Fruit fly (Drosophila melanogaster) whole organism, prepupa: ENCODE results near the gene CG34393.

Experiments
- CG11762 ChIP-seq: fragments of 200-800 bp; sonication (Bioruptor generic); optimal IDR thresholded peaks from 3 replicates; lab custom pipeline; 2016; ENCODE audit warnings: missing biosample characterization, missing genetic modification characterization; ENCODE audit not compliant: insufficient read depth
- CG11902 ChIP-seq: fragments of 200-800 bp; sonication (Bioruptor generic); optimal IDR thresholded peaks from 3 replicates; lab custom pipeline; 2016; ENCODE audit warnings: missing biosample characterization, missing genetic modification characterization
- CG15336 ChIP-seq: fragments of 200-800 bp; sonication (Bioruptor generic); IDR thresholded peaks from 2 replicates; pipeline ENCODE4 v1.3.6; 2022; ENCODE audit warnings: missing biosample characterization, missing genetic modification characterization
- CG1621 ChIP-seq: fragments of 200-800 bp; sonication (Bioruptor generic); optimal IDR thresholded peaks from 3 replicates; lab custom pipeline; 2018; ENCODE audit warnings: missing biosample characterization, mild to moderate bottlenecking, missing genetic modification characterization
- CG16779 ChIP-seq: fragments of 200-800 bp; sonication (Bioruptor generic); optimal IDR thresholded peaks from 3 replicates; lab custom pipeline; 2017; ENCODE audit warnings: missing biosample characterization, mild to moderate bottlenecking, missing genetic modification characterization
- CG31627 ChIP-seq: fragments of 200-800 bp; sonication (Bioruptor generic); optimal IDR thresholded peaks from 3 replicates; lab custom pipeline; 2016; ENCODE audit warnings: missing biosample characterization, missing genetic modification characterization
- CG3919 ChIP-seq: fragments of 200-800 bp; sonication (Bioruptor generic); optimal IDR thresholded peaks from 3 replicates; lab custom pipeline; 2016; ENCODE audit warnings: missing biosample characterization, missing genetic modification characterization
- CG4318 ChIP-seq: fragments of 200-800 bp; sonication (Bioruptor generic); optimal IDR thresholded peaks from 3 replicates; lab custom pipeline; 2017; ENCODE audit warnings: missing biosample characterization, mild to moderate bottlenecking, missing genetic modification characterization
- CG6854 ChIP-seq: fragments of 200-800 bp; sonication (Bioruptor generic); optimal IDR thresholded peaks from 2 replicates; lab custom pipeline; 2017; ENCODE audit warnings: missing biosample characterization, mild to moderate bottlenecking, missing genetic modification characterization
- CG7368 ChIP-seq: fragments of 200-800 bp; sonication (Bioruptor generic); optimal IDR thresholded peaks from 3 replicates; lab custom pipeline; 2016; ENCODE audit warnings: missing biosample characterization, missing genetic modification characterization
- CG8119 ChIP-seq: fragments of 200-800 bp; sonication (Bioruptor generic); IDR thresholded peaks from 3 replicates; pipeline ENCODE4 v1.3.6; 2022; ENCODE audit warnings: missing biosample characterization, missing genetic modification characterization
- CG8319 ChIP-seq: fragments of 200-800 bp; sonication (Bioruptor generic); optimal IDR thresholded peaks from 3 replicates; lab custom pipeline; 2016; ENCODE audit warnings: missing biosample characterization, missing genetic modification characterization
- CG8632 ChIP-seq: fragments of 200-800 bp; sonication (Bioruptor generic); optimal IDR thresholded peaks from 3 replicates; lab custom pipeline; 2016; ENCODE audit warnings: missing biosample characterization, missing genetic modification characterization
- Eip93F ChIP-seq: fragments of 200-800 bp; sonication (Bioruptor generic); optimal IDR thresholded peaks from 2 replicates; lab custom pipeline; 2016; ENCODE audit warnings: missing biosample characterization, mild to moderate bottlenecking, missing genetic modification characterization
- Ets21C ChIP-seq: fragments of 200-800 bp; sonication (Bioruptor generic); optimal IDR thresholded peaks from 3 replicates; lab custom pipeline; 2016; ENCODE audit warnings: missing biosample characterization, missing genetic modification characterization
- Gug ChIP-seq: fragments of 200-800 bp; sonication (Bioruptor generic); IDR thresholded peaks from 2 replicates; pipeline ENCODE4 v1.3.6; 2022; ENCODE audit warnings: missing biosample characterization, missing genetic modification characterization
- Hr38 ChIP-seq: sonication (Bioruptor generic); optimal IDR thresholded peaks from 2 replicates; lab custom pipeline; 2016; ENCODE audit warnings: missing biosample characterization, missing genetic modification characterization
- Hr4 ChIP-seq: fragments of 200-800 bp; sonication (Bioruptor generic); optimal IDR thresholded peaks from 3 replicates; lab custom pipeline; 2016; ENCODE audit warnings: missing biosample characterization, missing genetic modification characterization
- Lpt ChIP-seq: fragments of 200-800 bp; sonication (Bioruptor generic); optimal IDR thresholded peaks from 3 replicates; lab custom pipeline; 2016; ENCODE audit warnings: missing biosample characterization, missing genetic modification characterization
- Met ChIP-seq: fragments of 200-800 bp; sonication (Bioruptor generic); optimal IDR thresholded peaks from 3 replicates; lab custom pipeline; 2016; ENCODE audit warnings: missing biosample characterization, missing genetic modification characterization
- OdsH ChIP-seq: fragments of 200-800 bp; sonication (Bioruptor generic); optimal IDR thresholded peaks from 3 replicates; lab custom pipeline; 2016; ENCODE audit warnings: missing biosample characterization, missing genetic modification characterization
- Smox ChIP-seq: fragments of 200-800 bp; sonication (Bioruptor generic); optimal IDR thresholded peaks from 3 replicates; lab custom pipeline; 2016; ENCODE audit warnings: missing biosample characterization, missing genetic modification characterization
- Sox14 ChIP-seq: fragments of 200-800 bp; sonication (Bioruptor generic); optimal IDR thresholded peaks from 3 replicates; lab custom pipeline; 2016; ENCODE audit warnings: missing biosample characterization, missing genetic modification characterization
- Sox15 ChIP-seq: fragments of 200-800 bp; sonication (Bioruptor generic); optimal IDR thresholded peaks from 3 replicates; lab custom pipeline; 2016; ENCODE audit warnings: missing biosample characterization, missing genetic modification characterization
- acj6 ChIP-seq: fragments of 200-800 bp; sonication (Bioruptor generic); optimal IDR thresholded peaks from 3 replicates; lab custom pipeline; 2016; ENCODE audit warnings: missing biosample characterization, missing genetic modification characterization
- dsx ChIP-seq: fragments of 200-800 bp; optimal IDR thresholded peaks from 3 replicates; lab custom pipeline; 2019; ENCODE audit warnings: missing biosample characterization, mild to moderate bottlenecking, missing genetic modification characterization, moderate library complexity; ENCODE audit not compliant: poor library complexity, severe bottlenecking
- eg ChIP-seq: fragments of 200-800 bp; sonication (Bioruptor generic); IDR thresholded peaks from 3 replicates; pipeline ENCODE4 v1.3.6; 2022; ENCODE audit warnings: missing biosample characterization, missing genetic modification characterization
- fd59A ChIP-seq: fragments of 200-800 bp; sonication (Bioruptor generic); optimal IDR thresholded peaks from 2 replicates; lab custom pipeline; 2017; ENCODE audit warnings: missing biosample characterization, mild to moderate bottlenecking, missing genetic modification characterization, missing genetic modification reagents
- fd85E ChIP-seq: fragments of 200-800 bp; sonication (Bioruptor generic); optimal IDR thresholded peaks from 3 replicates; lab custom pipeline; 2016; ENCODE audit warnings: missing biosample characterization, missing genetic modification characterization
- lz ChIP-seq: fragments of 200-800 bp; sonication (Bioruptor generic); optimal IDR thresholded peaks from 3 replicates; lab custom pipeline; 2016; ENCODE audit warnings: missing biosample characterization, missing genetic modification characterization
- svp ChIP-seq: fragments of 200-800 bp; sonication (Bioruptor generic); peaks from one replicate; lab custom pipeline; 2016; ENCODE audit warnings: missing biosample characterization, missing genetic modification characterization
- vri ChIP-seq: fragments of 200-800 bp; sonication (Bioruptor generic); optimal IDR thresholded peaks from 3 replicates; lab custom pipeline; 2016; ENCODE audit warnings: missing biosample characterization, mild to moderate bottlenecking, missing genetic modification characterization

The CG34393 gene

dm6 chr2L:3145897-3146296 is 54.4 kb downstream of the CG34393 start:
- TF ChIP-seq CG6854 (GFP tag; lab: Kevin White, UChicago) (no peak), Ets21C (GFP tag; lab: Kevin White, UChicago) (no peak), OdsH (no peak), CG7368 (no peak), Hr4 (GFP tag; lab: Kevin White, UChicago) (no peak), Smox (GFP tag; lab: Kevin White, UChicago) (no peak), CG15336 (GFP tag; lab: Robert Waterston, UW) (no peak), Lpt (GFP tag; lab: Kevin White, UChicago) (no peak), CG31627 (GFP tag; lab: Kevin White, UChicago) (no peak), CG8632 (no peak), eg (GFP tag; lab: Robert Waterston, UW) (no peak), CG3919 (GFP tag; lab: Kevin White, UChicago) (no peak), CG8119 (no peak), svp (no peak)

dm6 chr2L:3145470-3145869 is 54.8 kb downstream of the CG34393 start, which contains the start of gene ND-B14.5B:
Gene ND-B14.5B (minus strand): TSS chr2L:3145848.
- peak; percentile 54 for TF ChIP-seq vri (GFP tag; lab: Kevin White, UChicago)
- TF ChIP-seq Met (GFP tag; lab: Kevin White, UChicago), result no peak

dm6 chr2L:3144709-3145108 is 55.6 kb downstream of the CG34393 start, which contains the start of gene toc:
Gene toc (minus strand): TSS chr2L:3144786.
- TF ChIP-seq dsx (GFP tag; lab: Kevin White, UChicago) (peak; percentile 42), Sox15 (GFP tag; lab: Kevin White, UChicago) (no peak), CG15336 (GFP tag; lab: Robert Waterston, UW) (0 out of 2 replicates have a peak, but pooled peaks have one; percentile 8), CG3919 (GFP tag; lab: Kevin White, UChicago) (no peak), svp (no peak), CG11902 (GFP tag; lab: Kevin White, UChicago) (no peak), Ets21C (GFP tag; lab: Kevin White, UChicago) (no peak)

dm6 chr2L:3143908-3144307 is 56.4 kb downstream of the CG34393 start:
- no peak for TF ChIP-seq CG1621 (tag; lab: Kevin White, UChicago)
- no peak for TF ChIP-seq CG16779 (tag; lab: Kevin White, UChicago)
- TF ChIP-seq Ets21C (GFP tag; lab: Kevin White, UChicago), result no peak
- no peak for TF ChIP-seq Sox14 (GFP tag; lab: Kevin White, UChicago)
- TF ChIP-seq CG8632, result no peak
- TF ChIP-seq CG11762 (GFP tag; lab: Kevin White, UChicago), result no peak
- TF ChIP-seq Lpt (GFP tag; lab: Kevin White, UChicago), result no peak
- TF ChIP-seq CG7368, result no peak
- TF ChIP-seq CG15336 (GFP tag; lab: Robert Waterston, UW), result no peak
- no peak for TF ChIP-seq fd59A
- TF ChIP-seq eg (GFP tag; lab: Robert Waterston, UW), result no peak
- no peak for TF ChIP-seq fd85E (GFP tag; lab: Kevin White, UChicago)
- no peak for TF ChIP-seq vri (GFP tag; lab: Kevin White, UChicago)
- TF ChIP-seq CG4318 (GFP tag; lab: Kevin White, UChicago), result no peak

dm6 chr2L:3131641-3132040 is 68.7 kb downstream of the CG34393 start:
- TF ChIP-seq CG16779 (tag; lab: Kevin White, UChicago) (no peak), Ets21C (GFP tag; lab: Kevin White, UChicago) (no peak), Gug (GFP tag; lab: Robert Waterston, UW) (no peak), CG8319 (GFP tag; lab: Kevin White, UChicago) (no peak), CG11902 (GFP tag; lab: Kevin White, UChicago) (no peak), CG8632 (no peak), lz (GFP tag; lab: Kevin White, UChicago) (no peak), Hr38 (GFP tag; lab: Kevin White, UChicago) (no peak), Eip93F (GFP tag; lab: Kevin White, UChicago) (no peak), Sox14 (GFP tag; lab: Kevin White, UChicago) (no peak), Smox (GFP tag; lab: Kevin White, UChicago) (no peak), Met (GFP tag; lab: Kevin White, UChicago) (no peak), acj6 (GFP tag; lab: Kevin White, UChicago) (no peak), Sox15 (GFP tag; lab: Kevin White, UChicago) (no peak), Hr4 (GFP tag; lab: Kevin White, UChicago) (no peak), CG15336 (GFP tag; lab: Robert Waterston, UW) (no peak)
- TF ChIP-seq, all 60 proteins: peak for 0
